Worm (Caenorhabditis elegans) whole organism, late embryonic: ENCODE data around the gene D2023.3.

Experiments
- C08G9.2 ChIP-seq: sonication (generic microtip); optimal IDR thresholded peaks from 2 replicates; lab custom pipeline; 2016; ENCODE audit warnings: mild to moderate bottlenecking, missing genetic modification characterization, moderate library complexity, missing compliant biosample characterization
- ama-1 ChIP-seq: fragments of 150-350 bp; optimal IDR thresholded peaks from 2 replicates; lab custom pipeline; 2014
- ceh-14 ChIP-seq: sonication (generic microtip); optimal IDR thresholded peaks from 2 replicates; lab custom pipeline; 2016; ENCODE audit warnings: missing genotype, missing genetic modification characterization, missing compliant biosample characterization
- ceh-30 ChIP-seq: fragments of 150-350 bp; optimal IDR thresholded peaks from 2 replicates; lab custom pipeline; 2014; ENCODE audit warnings: missing biosample characterization, missing genetic modification characterization
- ceh-31 ChIP-seq: sonication (generic microtip); optimal IDR thresholded peaks from 2 replicates; lab custom pipeline; 2016; ENCODE audit warnings: missing genetic modification characterization, missing compliant biosample characterization
- dmd-4 ChIP-seq: sonication (generic microtip); optimal IDR thresholded peaks from 2 replicates; lab custom pipeline; 2016; ENCODE audit warnings: borderline replicate concordance, missing genetic modification characterization, missing compliant biosample characterization
- hlh-6 ChIP-seq: sonication (generic microtip); optimal IDR thresholded peaks from 2 replicates; lab custom pipeline; 2016; ENCODE audit warnings: missing genotype, missing genetic modification characterization, missing compliant biosample characterization
- madf-2 ChIP-seq: sonication (generic microtip); optimal IDR thresholded peaks from 2 replicates; lab custom pipeline; 2017; ENCODE audit warnings: missing genetic modification characterization, missing compliant biosample characterization
- nfya-1 ChIP-seq: sonication (generic microtip); optimal IDR thresholded peaks from 2 replicates; lab custom pipeline; 2017; ENCODE audit warnings: missing genetic modification characterization, mild to moderate bottlenecking, missing compliant biosample characterization, antibody characterized with exemption, moderate library complexity
- npax-4 ChIP-seq: sonication (generic microtip); optimal IDR thresholded peaks from 2 replicates; lab custom pipeline; 2016; ENCODE audit warnings: missing genetic modification characterization, missing compliant biosample characterization
- pha-4 ChIP-seq: fragments of 150-350 bp; optimal IDR thresholded peaks from 2 replicates; lab custom pipeline; 2018; ENCODE audit warnings: missing biosample characterization, missing genetic modification reagents, missing genetic modification characterization
- unc-42 ChIP-seq: sonication (generic microtip); optimal IDR thresholded peaks from 2 replicates; lab custom pipeline; 2016; ENCODE audit warnings: missing genotype, missing genetic modification characterization, missing compliant biosample characterization
- unc-55 ChIP-seq: sonication (generic microtip); optimal IDR thresholded peaks from 2 replicates; lab custom pipeline; 2017; ENCODE audit warnings: missing biosample characterization, missing genetic modification reagents, missing genetic modification characterization
- zip-5 ChIP-seq: sonication (generic microtip); optimal IDR thresholded peaks from 2 replicates; lab custom pipeline; 2016; ENCODE audit warnings: missing genetic modification characterization, missing compliant biosample characterization

DNA sequence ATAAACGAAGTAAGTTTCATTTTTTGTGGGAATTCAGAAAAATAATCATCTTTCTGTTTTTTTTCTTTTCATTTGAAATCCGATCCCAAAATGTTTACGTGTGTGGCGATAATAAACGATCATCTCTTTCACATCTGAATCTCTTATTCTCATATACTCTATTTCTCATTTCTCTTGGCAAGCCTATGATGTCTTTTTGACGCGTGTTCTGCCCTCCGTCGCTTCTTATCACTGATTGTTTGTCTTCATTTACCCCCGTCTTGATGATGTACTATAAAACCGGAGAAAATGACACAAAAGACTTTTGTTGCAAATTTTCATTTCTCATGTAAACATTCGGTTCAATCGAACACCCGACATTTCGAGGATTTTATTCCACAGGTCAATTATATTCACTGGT, 34.0 kb downstream of the D2023.3 start:
- TF ChIP-seq npax-4 (tag; lab: Kevin White, UChicago), result no peak
- no peak for TF ChIP-seq pha-4 (tag; lab: Kevin White, UChicago)
- no peak for TF ChIP-seq ama-1 (lab: Kevin White, UChicago)
- no peak for TF ChIP-seq ceh-14 (tag; lab: Kevin White, UChicago)
- TF ChIP-seq unc-42, result no peak
- no peak for TF ChIP-seq C08G9.2 (tag; lab: Kevin White, UChicago)
- no peak for TF ChIP-seq ceh-31 (tag; lab: Kevin White, UChicago)
- no peak for TF ChIP-seq nfya-1
- no peak for TF ChIP-seq hlh-6
- no peak for TF ChIP-seq dmd-4 (tag; lab: Kevin White, UChicago)
- no peak for TF ChIP-seq zip-5 (tag; lab: Kevin White, UChicago)
- TF ChIP-seq ceh-30, result no peak
- no peak for TF ChIP-seq unc-55 (GFP tag; lab: Kevin White, UChicago)
- TF ChIP-seq madf-2, result no peak
